Fruit fly (Drosophila melanogaster) whole organism, embryonic: ENCODE data around the gene GstD8.
A peak's percentile ranks its signal among the peaks of the same experiment; 100 is the strongest.

Experiments used
- CG10209 ChIP-seq: fragments of 200-800 bp; sonication (Bioruptor generic); optimal IDR thresholded peaks from 3 replicates; lab custom pipeline; 2017; ENCODE audit warnings: missing biosample characterization, mild to moderate bottlenecking, missing genetic modification characterization, missing genetic modification reagents
- CG10274 ChIP-seq: fragments of 200-800 bp; sonication (Bioruptor generic); optimal IDR thresholded peaks from 3 replicates; lab custom pipeline; 2017; ENCODE audit warnings: missing biosample characterization, mild to moderate bottlenecking, missing genetic modification characterization
- CG10431 ChIP-seq: fragments of 200-800 bp; sonication (Bioruptor generic); optimal IDR thresholded peaks from 3 replicates; lab custom pipeline; 2018; ENCODE audit warnings: missing biosample characterization, mild to moderate bottlenecking, missing genetic modification characterization
- CG10959 ChIP-seq: fragments of 200-800 bp; sonication (Bioruptor generic); IDR thresholded peaks from 2 replicates; pipeline ENCODE4 v1.3.6; 2022; ENCODE audit warnings: missing biosample characterization, missing genetic modification characterization
- CG11456 ChIP-seq: fragments of 200-800 bp; sonication (Bioruptor generic); IDR thresholded peaks from 3 replicates; pipeline ENCODE4 v1.3.6; 2022; ENCODE audit warnings: missing biosample characterization, missing genetic modification characterization
- CG15269 ChIP-seq: fragments of 200-800 bp; sonication (Bioruptor generic); optimal IDR thresholded peaks from 2 replicates; lab custom pipeline; 2018; ENCODE audit warnings: missing biosample characterization, mild to moderate bottlenecking, missing genetic modification characterization, moderate library complexity
- CG16815 ChIP-seq: fragments of 200-800 bp; sonication (Bioruptor generic); optimal IDR thresholded peaks from 3 replicates; lab custom pipeline; 2017; ENCODE audit warnings: missing biosample characterization, mild to moderate bottlenecking, missing genetic modification characterization
- CG1832 ChIP-seq: fragments of 200-800 bp; sonication (Bioruptor generic); optimal IDR thresholded peaks from 2 replicates; lab custom pipeline; 2017; ENCODE audit warnings: missing biosample characterization, mild to moderate bottlenecking, missing genetic modification characterization, inconsistent platforms
- CG2120 ChIP-seq: fragments of 200-800 bp; sonication (Bioruptor generic); optimal IDR thresholded peaks from 3 replicates; lab custom pipeline; 2016; ENCODE audit warnings: missing biosample characterization, missing genetic modification characterization
- CG31441 ChIP-seq: fragments of 200-800 bp; sonication (Bioruptor generic); IDR thresholded peaks from 2 replicates; pipeline ENCODE4 v1.3.6; 2022; ENCODE audit warnings: missing biosample characterization, missing genetic modification characterization
- CG34422 ChIP-seq: fragments of 200-800 bp; sonication (Bioruptor generic); IDR thresholded peaks from 3 replicates; pipeline ENCODE4 v1.3.6; 2022; ENCODE audit warnings: missing biosample characterization, missing genetic modification characterization
- CG6272 ChIP-seq: fragments of 200-800 bp; sonication (Bioruptor generic); IDR thresholded peaks from 2 replicates; pipeline ENCODE4 v1.3.6; 2022; ENCODE audit warnings: missing biosample characterization, missing genetic modification characterization
- CG8765 ChIP-seq: fragments of 200-800 bp; sonication (Bioruptor generic); IDR thresholded peaks from 2 replicates; pipeline ENCODE4 v1.3.6; 2022; ENCODE audit warnings: missing biosample characterization, missing genetic modification characterization
- CG8924 ChIP-seq: fragments of 200-800 bp; optimal IDR thresholded peaks from 3 replicates; lab custom pipeline; 2019; ENCODE audit warnings: missing biosample characterization, mild to moderate bottlenecking, missing genetic modification characterization, moderate library complexity
- CG9437 ChIP-seq: fragments of 200-800 bp; sonication (Bioruptor generic); optimal IDR thresholded peaks from 2 replicates; lab custom pipeline; 2018; ENCODE audit warnings: missing biosample characterization, mild to moderate bottlenecking, missing genetic modification characterization
- CG9876 ChIP-seq: fragments of 200-800 bp; sonication (Bioruptor generic); optimal IDR thresholded peaks from 2 replicates; lab custom pipeline; 2016; ENCODE audit warnings: missing biosample characterization, missing genetic modification characterization
- Camta ChIP-seq: fragments of 200-800 bp; sonication (Bioruptor generic); optimal IDR thresholded peaks from 2 replicates; lab custom pipeline; 2016; ENCODE audit warnings: missing biosample characterization, missing genetic modification characterization
- Dbx ChIP-seq: fragments of 200-800 bp; sonication (Bioruptor generic); IDR thresholded peaks from 3 replicates; pipeline ENCODE4 v1.3.6; 2022; ENCODE audit warnings: missing biosample characterization, missing genetic modification characterization
- Dek ChIP-seq: fragments of 200-800 bp; sonication (Bioruptor generic); optimal IDR thresholded peaks from 3 replicates; lab custom pipeline; 2019; ENCODE audit warnings: missing biosample characterization, mild to moderate bottlenecking, missing genetic modification characterization, moderate library complexity
- Drgx ChIP-seq: fragments of 200-800 bp; sonication (Bioruptor generic); IDR thresholded peaks from 2 replicates; pipeline ENCODE4 v1.3.6; 2022; ENCODE audit warnings: missing biosample characterization, missing genetic modification characterization
- HLH4C ChIP-seq: fragments of 200-800 bp; sonication (Bioruptor generic); IDR thresholded peaks from 3 replicates; pipeline ENCODE4 v1.3.6; 2022; ENCODE audit warnings: missing biosample characterization, missing genetic modification characterization; ENCODE audit not compliant: partially characterized antibody
- HLH54F ChIP-seq: fragments of 200-800 bp; sonication (Bioruptor generic); optimal IDR thresholded peaks from 3 replicates; lab custom pipeline; 2016; ENCODE audit warnings: missing biosample characterization, missing genetic modification characterization
- Hsf ChIP-seq: fragments of 200-800 bp; sonication (Bioruptor generic); optimal IDR thresholded peaks from 3 replicates; lab custom pipeline; 2016; ENCODE audit warnings: missing biosample characterization, missing genetic modification characterization
- MTF-1 ChIP-seq: fragments of 200-800 bp; sonication (Bioruptor generic); optimal IDR thresholded peaks from 2 replicates; lab custom pipeline; 2018; ENCODE audit warnings: missing biosample characterization, mild to moderate bottlenecking, missing genetic modification characterization, borderline replicate concordance
- NC2β ChIP-seq: fragments of 200-800 bp; sonication (Bioruptor generic); optimal IDR thresholded peaks from 2 replicates; lab custom pipeline; 2016; ENCODE audit warnings: missing biosample characterization, missing genetic modification characterization
- Optix ChIP-seq: fragments of 200-800 bp; sonication (Bioruptor generic); IDR thresholded peaks from 3 replicates; pipeline ENCODE4 v1.3.6; 2022; ENCODE audit warnings: missing biosample characterization, missing genetic modification characterization
- Ptx1 ChIP-seq: fragments of 200-800 bp; sonication (Bioruptor generic); IDR thresholded peaks from 2 replicates; pipeline ENCODE4 v1.3.6; 2022; ENCODE audit warnings: missing biosample characterization, missing genetic modification characterization
- Usf ChIP-seq: fragments of 200-800 bp; sonication (Bioruptor generic); optimal IDR thresholded peaks from 2 replicates; lab custom pipeline; 2017; ENCODE audit warnings: missing genotype, missing biosample characterization, missing genetic modification characterization
- ato ChIP-seq: fragments of 200-800 bp; sonication (Bioruptor generic); IDR thresholded peaks from 2 replicates; pipeline ENCODE4 v1.3.6; 2022; ENCODE audit warnings: missing biosample characterization, missing genetic modification characterization; ENCODE audit not compliant: partially characterized antibody
- br ChIP-seq: fragments of >200 bp; optimal IDR thresholded peaks from 2 replicates; lab custom pipeline; 2017
- cg ChIP-seq: fragments of 200-800 bp; sonication (Bioruptor generic); optimal IDR thresholded peaks from 3 replicates; lab custom pipeline; 2019; ENCODE audit warnings: missing biosample characterization, mild to moderate bottlenecking, missing genetic modification characterization, moderate library complexity
- chn ChIP-seq: fragments of 200-800 bp; sonication (Bioruptor generic); optimal IDR thresholded peaks from 2 replicates; lab custom pipeline; 2016; ENCODE audit warnings: missing biosample characterization, missing genetic modification characterization
- corto ChIP-seq: fragments of 200-800 bp; sonication (Bioruptor generic); optimal IDR thresholded peaks from 2 replicates; lab custom pipeline; 2016; ENCODE audit warnings: missing biosample characterization, mild to moderate bottlenecking, missing genetic modification characterization, moderate library complexity
- crol ChIP-seq: fragments of 200-800 bp; sonication (Bioruptor generic); IDR thresholded peaks from 2 replicates; pipeline ENCODE4 v1.3.6; 2022; ENCODE audit warnings: missing biosample characterization, missing genetic modification characterization
- crp ChIP-seq, 2 experiments: fragments of 200-800 bp; sonication (Bioruptor generic); optimal IDR thresholded peaks; 2 replicates in 1 of 2; 3 replicates in 1 of 2; lab custom pipeline; 2017; ENCODE audit warnings: missing biosample characterization in 2 of 2, missing genetic modification characterization in 2 of 2, mild to moderate bottlenecking in 1 of 2, moderate library complexity in 1 of 2
- dpn ChIP-seq, 2 experiments: fragments of 200-800 bp; sonication (Bioruptor generic); optimal IDR thresholded peaks; 3 replicates each; lab custom pipeline; 2016; ENCODE audit warnings: missing biosample characterization in 2 of 2, missing genetic modification characterization in 2 of 2
- dysf ChIP-seq: fragments of 200-800 bp; sonication (Bioruptor generic); IDR thresholded peaks from 3 replicates; pipeline ENCODE4 v1.3.6; 2022; ENCODE audit warnings: missing biosample characterization, missing genetic modification characterization
- exex ChIP-seq: fragments of 200-800 bp; sonication (Bioruptor generic); optimal IDR thresholded peaks from 4 replicates; lab custom pipeline; 2018; ENCODE audit warnings: missing biosample characterization, mild to moderate bottlenecking, missing genetic modification characterization, moderate library complexity
- gce ChIP-seq: fragments of 200-800 bp; sonication (Bioruptor generic); IDR thresholded peaks from 3 replicates; pipeline ENCODE4 v1.3.6; 2022; ENCODE audit warnings: missing biosample characterization, missing genetic modification characterization
- gt ChIP-seq: fragments of 200-800 bp; sonication (Bioruptor generic); IDR thresholded peaks from 2 replicates; pipeline ENCODE4 v1.3.6; 2022; ENCODE audit warnings: missing biosample characterization, missing genetic modification characterization
- hkb ChIP-seq, 2 experiments: fragments of 200-800 bp in 1 of 2; fragments of >200 bp in 1 of 2; sonication (Bioruptor generic) in 1 of 2; IDR thresholded peaks in 1 of 2; optimal IDR thresholded peaks in 1 of 2; 2 replicates each; pipeline versions ENCODE4 v1.3.6 to Lab custom; 2017 to 2022; ENCODE audit warnings: missing biosample characterization in 1 of 2, missing genetic modification characterization in 1 of 2
- jing ChIP-seq: fragments of 200-800 bp; sonication (Bioruptor generic); optimal IDR thresholded peaks from 2 replicates; lab custom pipeline; 2018; ENCODE audit warnings: missing biosample characterization, mild to moderate bottlenecking, missing genetic modification characterization
- otp ChIP-seq: fragments of 200-800 bp; sonication (Bioruptor generic); IDR thresholded peaks from 3 replicates; pipeline ENCODE4, ENCODE4 v1.3.6; 2022; ENCODE audit warnings: missing biosample characterization, missing genetic modification characterization
- pan ChIP-seq, 4 experiments: fragments of >200 bp in 3 of 4; fragments of 200-800 bp in 1 of 4; sonication (Bioruptor generic) in 1 of 4; optimal IDR thresholded peaks in 3 of 4; IDR thresholded peaks in 1 of 4; 2 replicates each; pipeline versions ENCODE4 v1.3.6 to Lab custom; 2017 to 2022; ENCODE audit warnings: missing biosample characterization in 2 of 4, missing genetic modification characterization in 2 of 4, mixed read lengths in 1 of 4
- pnt ChIP-seq: fragments of 200-800 bp; sonication (Bioruptor generic); optimal IDR thresholded peaks from 3 replicates; lab custom pipeline; 2016; ENCODE audit warnings: missing biosample characterization, missing genetic modification characterization
- pros ChIP-seq: fragments of 200-800 bp; sonication (Bioruptor generic); optimal IDR thresholded peaks from 3 replicates; lab custom pipeline; 2019; ENCODE audit warnings: missing biosample characterization, mild to moderate bottlenecking, missing genetic modification characterization, moderate library complexity
- pum ChIP-seq: fragments of 200-800 bp; sonication (Bioruptor generic); optimal IDR thresholded peaks from 2 replicates; lab custom pipeline; 2016; ENCODE audit warnings: missing biosample characterization, missing genetic modification characterization
- tap ChIP-seq: fragments of 200-800 bp; optimal IDR thresholded peaks from 3 replicates; lab custom pipeline; 2019; ENCODE audit warnings: missing biosample characterization, mild to moderate bottlenecking, missing genetic modification characterization, moderate library complexity
- toy ChIP-seq: fragments of 200-800 bp; sonication (Bioruptor generic); IDR thresholded peaks from 2 replicates; pipeline ENCODE4 v1.3.6; 2022; ENCODE audit warnings: missing biosample characterization, missing genetic modification characterization
- trem ChIP-seq: fragments of 200-800 bp; optimal IDR thresholded peaks from 3 replicates; lab custom pipeline; 2019; ENCODE audit warnings: missing biosample characterization, mild to moderate bottlenecking, missing genetic modification characterization, moderate library complexity
- wor ChIP-seq: fragments of 200-800 bp; sonication (Bioruptor generic); IDR thresholded peaks from 2 replicates; pipeline ENCODE4 v1.3.6; 2022; ENCODE audit warnings: missing biosample characterization, missing genetic modification characterization

The GstD8 gene

dm6 chr3R:12350497-12350896 is 29.3 kb upstream of the GstD8 start, which contains the start of gene CG10038 (continued):
- TF ChIP-seq dysf (GFP tag; lab: Robert Waterston, UW) (0 out of 3 replicates have a peak, but pooled peaks have one; percentile 37), cg (GFP tag; lab: Kevin White, UChicago) (no peak), trem (tag; lab: Kevin White, UChicago) (peak; percentile 55), Camta (GFP tag; lab: Kevin White, UChicago) (no peak), hkb (optimal IDR thresholded peaks at IDR 0.05; lab: Kevin White, UChicago) (no peak), hkb (GFP tag; IDR thresholded peaks at IDR 0.05; lab: Robert Waterston, UW) (no peak), CG9876 (peak; percentile 14), CG31441 (GFP tag; lab: Robert Waterston, UW) (peak; percentile 43; the same call in 1 of the 2 replicates), exex (no peak), Drgx (GFP tag; lab: Robert Waterston, UW) (no peak), pan (optimal IDR thresholded peaks at IDR 0.05; lab: Kevin White, UChicago) (no peak), pan (GFP tag; optimal IDR thresholded peaks at IDR 0.05 in 1 of 2, IDR thresholded peaks at IDR 0.05 in 1 of 2) (no peak), pum (GFP tag; lab: Kevin White, UChicago) (no peak), Ptx1 (GFP tag; lab: Robert Waterston, UW) (peak; percentile 46), NC2β (GFP tag; lab: Kevin White, UChicago) (no peak), Usf (GFP tag; lab: Kevin White, UChicago) (no peak), CG10959 (no peak), CG10209 (GFP tag; lab: Kevin White, UChicago) (no peak), CG8765 (GFP tag; lab: Robert Waterston, UW) (no peak; the same call in 1 of the 2 replicates), CG16815 (no peak), jing (GFP tag; lab: Kevin White, UChicago) (no peak), CG8924 (tag; lab: Kevin White, UChicago) (peak; percentile 6), dpn (GFP tag; optimal IDR thresholded peaks at IDR 0.05; lab: Kevin White, UChicago) (peak; percentile 29 to 58), CG6272 (GFP tag; lab: Robert Waterston, UW) (peak; percentile 68), CG15269 (no peak), CG10431 (GFP tag; lab: Kevin White, UChicago) (no peak), CG11456 (GFP tag; lab: Robert Waterston, UW) (peak; percentile 72), CG9437 (GFP tag; lab: Kevin White, UChicago) (no peak), toy (no peak), wor (no peak), chn (peak; percentile 36), Optix (no peak), br (lab: Kevin White, UChicago) (no peak), Dek (peak; percentile 60), gt (GFP tag; lab: Robert Waterston, UW) (no peak), otp (no peak), CG34422 (peak; percentile 60; the same call in 2 of the 3 replicates), Dbx (GFP tag; lab: Robert Waterston, UW) (peak; percentile 59; the same call in 2 of the 3 replicates), Hsf (peak; percentile 44), pros (GFP tag; lab: Kevin White, UChicago) (no peak), corto (GFP tag; lab: Kevin White, UChicago) (no peak), crol (GFP tag; lab: Robert Waterston, UW) (no peak), HLH4C (GFP tag; lab: Robert Waterston, UW) (peak; percentile 91), crp (GFP tag; optimal IDR thresholded peaks at IDR 0.05; lab: Kevin White, UChicago) (peak in 1 of 2 experiments; percentile 23), HLH54F (GFP tag; lab: Kevin White, UChicago) (no peak), gce (GFP tag; lab: Robert Waterston, UW) (no peak), pnt (GFP tag; lab: Kevin White, UChicago) (no peak), tap (tag; lab: Kevin White, UChicago) (no peak), CG2120 (peak; percentile 57), CG1832 (GFP tag; lab: Kevin White, UChicago) (no peak), CG10274 (GFP tag; lab: Kevin White, UChicago) (no peak), MTF-1 (GFP tag; lab: Kevin White, UChicago) (no peak), ato (GFP tag; lab: Robert Waterston, UW) (peak; percentile 87)
